Worm (Caenorhabditis elegans) whole organism, L2 larva: ENCODE results near the gene twk-11.

Source experiments
- egl-27 ChIP-seq: sonication (generic microtip); optimal IDR thresholded peaks from 3 replicates; lab custom pipeline; 2017; ENCODE audit warnings: missing biosample characterization, missing genetic modification reagents, missing genetic modification characterization
- elt-3 ChIP-seq: sonication (generic microtip); optimal IDR thresholded peaks from 2 replicates; lab custom pipeline; 2017; ENCODE audit warnings: missing biosample characterization, missing genetic modification characterization
- lsy-2 ChIP-seq, 2 experiments: fragments of 150-350 bp in 1 of 2; sonication (generic microtip) in 1 of 2; optimal IDR thresholded peaks; 2 replicates each; lab custom pipeline; 2014 to 2017; ENCODE audit warnings: missing biosample characterization in 2 of 2, missing genetic modification characterization in 2 of 2
- snpc-4 ChIP-seq: fragments of 150-350 bp; optimal IDR thresholded peaks from 2 replicates; lab custom pipeline; 2014; ENCODE audit warnings: missing biosample characterization, missing genetic modification characterization

ce11 chrV:7072309-7072708 is 35.9 kb upstream of the twk-11 start, which contains the start of gene F27B10.1:
- TF ChIP-seq snpc-4 = no peak
- TF ChIP-seq egl-27 = no peak
- no peak for TF ChIP-seq lsy-2 (tag; optimal IDR thresholded peaks at IDR 0.05; lab: Kevin White, UChicago)
- TF ChIP-seq elt-3 (tag; lab: Kevin White, UChicago) = no peak
